Fruit fly (Drosophila melanogaster) whole organism, wandering third instar larva: ENCODE measurements around the gene Tim13.
A peak's percentile ranks its signal among the peaks of the same experiment; 100 is the strongest.

Experiments
- Dfd ChIP-seq: fragments of >200 bp; optimal IDR thresholded peaks from 2 replicates; lab custom pipeline; 2017; ENCODE audit warnings: missing biosample characterization, missing genetic modification characterization
- Hr78 ChIP-seq: fragments of >200 bp; optimal IDR thresholded peaks from 2 replicates; lab custom pipeline; 2017; ENCODE audit warnings: missing biosample characterization, missing genetic modification characterization
- Vsx2 ChIP-seq: fragments of 200-300, 225-300 bp; sonication (Bioruptor generic); optimal IDR thresholded peaks from 2 replicates; lab custom pipeline; 2018; ENCODE audit warnings: missing biosample characterization, missing genetic modification characterization; ENCODE audit not compliant: partially characterized antibody
- br ChIP-seq: fragments of 200-800 bp; sonication (Bioruptor generic); optimal IDR thresholded peaks from 2 replicates; lab custom pipeline; 2016; ENCODE audit warnings: missing biosample characterization, missing genetic modification characterization
- h ChIP-seq: fragments of 200-800 bp; sonication (Bioruptor generic); optimal IDR thresholded peaks from 3 replicates; lab custom pipeline; 2016; ENCODE audit warnings: missing biosample characterization, mild to moderate bottlenecking, missing genetic modification characterization
- psq ChIP-seq: fragments of 200-800 bp; sonication (Bioruptor generic); optimal IDR thresholded peaks from 3 replicates; lab custom pipeline; 2017; ENCODE audit warnings: missing biosample characterization, mild to moderate bottlenecking, missing genetic modification characterization, moderate library complexity
- sv ChIP-seq: fragments of 200-800 bp; sonication (Bioruptor generic); optimal IDR thresholded peaks from 3 replicates; lab custom pipeline; 2016; ENCODE audit warnings: missing biosample characterization, missing genetic modification characterization
- usp ChIP-seq: fragments of >200 bp; optimal IDR thresholded peaks from 2 replicates; lab custom pipeline; 2017; ENCODE audit warnings: missing biosample characterization, missing genetic modification characterization
- woc ChIP-seq: sonication (Bioruptor generic); optimal IDR thresholded peaks from 2 replicates; lab custom pipeline; 2016; ENCODE audit warnings: missing biosample characterization, mild to moderate bottlenecking, missing genetic modification characterization

- no peak for TF ChIP-seq psq (GFP tag; lab: Kevin White, UChicago)
- no peak for TF ChIP-seq woc (GFP tag; lab: Kevin White, UChicago)
- TF ChIP-seq h (GFP tag; lab: Kevin White, UChicago): no peak
- no peak for TF ChIP-seq usp (GFP tag; lab: Kevin White, UChicago)
- TF ChIP-seq br (GFP tag; lab: Kevin White, UChicago): no peak
- TF ChIP-seq Dfd (GFP tag; lab: Kevin White, UChicago): peak; percentile 74
- no peak for TF ChIP-seq Hr78 (GFP tag; lab: Kevin White, UChicago)
- TF ChIP-seq Vsx2 (GFP tag; lab: Kevin White, UChicago): no peak
- no peak for TF ChIP-seq sv (GFP tag; lab: Kevin White, UChicago)
These were observed 9.4 kb downstream of the Tim13 start for dm6 chr3L:11764930-11765329.
